Fruit fly (Drosophila melanogaster): Measurements from ENCODE around the gene Srp68.
A peak's percentile ranks its signal among the peaks of the same experiment; 100 is the strongest.

Srp68 gene

dm6 chr3L:8952549-8953198 is 22.2 kb upstream of the Srp68 start (continued):
- TF ChIP-seq D19A (tag; optimal IDR thresholded peaks at IDR 0.05) (no peak), ttk (GFP tag; IDR thresholded peaks at IDR 0.05) (0 out of 2 replicates have a peak, but pooled peaks have one; percentile 28)

- TF ChIP-seq H15 (GFP tag; IDR thresholded peaks at IDR 0.05) (no peak), CG4424 (GFP tag; optimal IDR thresholded peaks at IDR 0.05) (peak; percentile 36), unc-4 (GFP tag; IDR thresholded peaks at IDR 0.05; ENCODE audit: partially characterized antibody) (no peak), CG6765 (GFP tag; optimal IDR thresholded peaks at IDR 0.05) (peak; percentile 71), Pdp1 (GFP tag; optimal IDR thresholded peaks at IDR 0.05) (peak; percentile 57 to 99), nerfin-2 (GFP tag; IDR thresholded peaks at IDR 0.05; ENCODE audit: partially characterized antibody) (0 out of 2 replicates have a peak, but pooled peaks have one; percentile 48), caup (GFP tag; optimal IDR thresholded peaks at IDR 0.05; ENCODE audit: severe bottlenecking) (peak; percentile 60), CG8089 (GFP tag; optimal IDR thresholded peaks at IDR 0.05) (peak; percentile 8), kni (GFP tag; optimal IDR thresholded peaks at IDR 0.05) (no peak), ind (GFP tag; optimal IDR thresholded peaks at IDR 0.05) (peak; percentile 13), Ets65A (GFP tag) (peak; percentile 46), tio (GFP tag; optimal IDR thresholded peaks at IDR 0.05) (peak; percentile 31), Fer1 (GFP tag; optimal IDR thresholded peaks at IDR 0.05) (peak; percentile 82), Hr51 (GFP tag; optimal IDR thresholded peaks at IDR 0.05) (peak in 1 of 2 experiments; percentile 82), B-H2 (GFP tag; optimal IDR thresholded peaks at IDR 0.05) (peak; percentile 18), dimm (GFP tag; IDR thresholded peaks at IDR 0.05) (no peak), onecut (GFP tag; IDR thresholded peaks at IDR 0.05) (peak; percentile 95), tgo (GFP tag; IDR thresholded peaks at IDR 0.05) (peak; percentile 50; the same call in 2 of the 3 replicates), MBD-R2 (GFP tag; IDR thresholded peaks at IDR 0.05) (peak; percentile 30), br (optimal IDR thresholded peaks at IDR 0.05) (no peak), CG7987 (GFP tag; optimal IDR thresholded peaks at IDR 0.05) (peak; percentile 11), tx (GFP tag; optimal IDR thresholded peaks at IDR 0.05) (peak; percentile 50), Blimp-1 (GFP tag; optimal IDR thresholded peaks at IDR 0.05) (peak; percentile 59), Doc3 (GFP tag; IDR thresholded peaks at IDR 0.05; ENCODE audit: partially characterized antibody) (no peak), exex (tag; optimal IDR thresholded peaks at IDR 0.05) (peak; percentile 42), E2f1 (GFP tag; IDR thresholded peaks at IDR 0.05) (no peak), Deaf1 (tag; optimal IDR thresholded peaks at IDR 0.05) (peak; percentile 99), CG16813 (GFP tag; IDR thresholded peaks at IDR 0.05; ENCODE audit: partially characterized antibody) (peak; percentile 40; the same call in 2 of the 3 replicates), CG4617 (GFP tag; optimal IDR thresholded peaks at IDR 0.05; ENCODE audit: borderline replicate concordance) (no peak), CG4707 (GFP tag; optimal IDR thresholded peaks at IDR 0.05) (peak; percentile 96), Abd-B (GFP tag; optimal IDR thresholded peaks at IDR 0.05) (peak; percentile 64), CG14050 (GFP tag; IDR thresholded peaks at IDR 0.05) (no peak), CG6654 (GFP tag; optimal IDR thresholded peaks at IDR 0.05) (peak; percentile 39), Asciz (GFP tag; optimal IDR thresholded peaks at IDR 0.05) (peak; percentile 68), Xrp1 (GFP tag; IDR thresholded peaks at IDR 0.05) (peak; percentile 50; the same call in 1 of the 2 replicates), Spps (tag; optimal IDR thresholded peaks at IDR 0.05) (peak; percentile 10), ase (GFP tag; IDR thresholded peaks at IDR 0.05) (no peak), lbe (GFP tag; optimal IDR thresholded peaks at IDR 0.05) (no peak), CG16863 (GFP tag; optimal IDR thresholded peaks at IDR 0.05) (peak; percentile 20), gsb-n (tag; optimal IDR thresholded peaks at IDR 0.05) (peak; percentile 53), CG2116 (GFP tag; optimal IDR thresholded peaks at IDR 0.05) (peak; percentile 44), CG10267 (tag; optimal IDR thresholded peaks at IDR 0.05) (peak; percentile 51), crc (GFP tag; optimal IDR thresholded peaks at IDR 0.05) (peak; percentile 39)
Measured at dm6 chr3L:8953199-8953956, 21.5 kb upstream of the Srp68 start.
